Fruit fly (Drosophila melanogaster): ENCODE data around the gene Brd8.

dm6 chr3R:29210091-29210490, 13.2 kb upstream of the Brd8 start:
- TF ChIP-seq CG8478 (optimal IDR thresholded peaks at IDR 0.05) (no peak), CTCF (optimal IDR thresholded peaks at IDR 0.05) (no peak)
